Fruit fly (Drosophila melanogaster) whole organism, embryonic: ENCODE measurements around the gene CG32700.

Experiments
- B-H1 ChIP-seq: fragments of 200-800 bp; sonication (Bioruptor generic); IDR thresholded peaks from 3 replicates; pipeline ENCODE4 v1.3.6; 2022; ENCODE audit warnings: missing biosample characterization, missing genetic modification characterization
- B-H2 ChIP-seq: fragments of 200-800 bp; sonication (Bioruptor generic); optimal IDR thresholded peaks from 2 replicates; lab custom pipeline; 2018; ENCODE audit warnings: missing biosample characterization, mild to moderate bottlenecking, missing genetic modification characterization
- Bteb2 ChIP-seq: fragments of 200-800 bp; sonication (Bioruptor generic); optimal IDR thresholded peaks from 2 replicates; lab custom pipeline; 2016; ENCODE audit warnings: missing biosample characterization, missing genetic modification characterization
- CG10654 ChIP-seq: fragments of 200-800 bp; sonication (Bioruptor generic); optimal IDR thresholded peaks from 2 replicates; lab custom pipeline; 2016; ENCODE audit warnings: missing biosample characterization, missing genetic modification characterization
- CG11247 ChIP-seq: fragments of 200-800 bp; sonication (Bioruptor generic); IDR thresholded peaks from 2 replicates; pipeline ENCODE4 v1.3.6; 2022; ENCODE audit warnings: missing biosample characterization, missing genetic modification characterization
- CG15514 ChIP-seq: fragments of 200-800 bp; sonication (Bioruptor generic); optimal IDR thresholded peaks from 3 replicates; lab custom pipeline; 2017; ENCODE audit warnings: missing biosample characterization, missing genetic modification characterization, mild to moderate bottlenecking, moderate library complexity, missing genetic modification reagents
- CG16813 ChIP-seq: fragments of 200-800 bp; sonication (Bioruptor generic); IDR thresholded peaks from 3 replicates; pipeline ENCODE4 v1.3.6; 2022; ENCODE audit warnings: missing biosample characterization, missing genetic modification characterization; ENCODE audit not compliant: partially characterized antibody
- CG16863 ChIP-seq: fragments of 200-800 bp; sonication (Bioruptor generic); optimal IDR thresholded peaks from 3 replicates; lab custom pipeline; 2016; ENCODE audit warnings: missing biosample characterization, missing genetic modification characterization
- CG17328 ChIP-seq: fragments of 200-800 bp; sonication (Bioruptor generic); IDR thresholded peaks from 2 replicates; pipeline ENCODE4 v1.3.6; 2022; ENCODE audit warnings: missing biosample characterization, missing genetic modification characterization
- CG17802 ChIP-seq: fragments of 200-800 bp; sonication (Bioruptor generic); optimal IDR thresholded peaks from 2 replicates; lab custom pipeline; 2018; ENCODE audit warnings: missing biosample characterization, mild to moderate bottlenecking, missing genetic modification characterization, moderate library complexity
- CG18262 ChIP-seq: fragments of 200-800 bp; optimal IDR thresholded peaks from 3 replicates; lab custom pipeline; 2019; ENCODE audit warnings: missing biosample characterization, mild to moderate bottlenecking, missing genetic modification characterization, moderate library complexity
- CG1832 ChIP-seq: fragments of 200-800 bp; sonication (Bioruptor generic); optimal IDR thresholded peaks from 2 replicates; lab custom pipeline; 2017; ENCODE audit warnings: missing biosample characterization, mild to moderate bottlenecking, missing genetic modification characterization, inconsistent platforms
- CG2712 ChIP-seq: fragments of 200-800 bp; optimal IDR thresholded peaks from 3 replicates; lab custom pipeline; 2019; ENCODE audit warnings: missing biosample characterization, mild to moderate bottlenecking, missing genetic modification characterization, moderate library complexity
- CG4404 ChIP-seq: fragments of 200-800 bp; sonication (Bioruptor generic); IDR thresholded peaks from 2 replicates; pipeline ENCODE4 v1.3.6; 2022; ENCODE audit warnings: missing biosample characterization, missing genetic modification characterization
- CG4854 ChIP-seq: fragments of 200-800 bp; sonication (Bioruptor generic); optimal IDR thresholded peaks from 2 replicates; lab custom pipeline; 2016; ENCODE audit warnings: missing biosample characterization, missing genetic modification characterization, inconsistent platforms
- CG6272 ChIP-seq: fragments of 200-800 bp; sonication (Bioruptor generic); IDR thresholded peaks from 2 replicates; pipeline ENCODE4 v1.3.6; 2022; ENCODE audit warnings: missing biosample characterization, missing genetic modification characterization
- CG8290 ChIP-seq, 3 experiments: fragments of 200-800 bp; sonication (Bioruptor generic); optimal IDR thresholded peaks; 2 replicates each; lab custom pipeline; 2016 to 2019; ENCODE audit warnings: missing biosample characterization in 3 of 3, missing genetic modification characterization in 3 of 3, mild to moderate bottlenecking in 2 of 3, moderate library complexity in 1 of 3
- CG9727 ChIP-seq: fragments of 200-800 bp; sonication (Bioruptor generic); optimal IDR thresholded peaks from 3 replicates; lab custom pipeline; 2017; ENCODE audit warnings: missing biosample characterization, mild to moderate bottlenecking, missing genetic modification characterization
- CG9932 ChIP-seq: fragments of 200-800 bp; sonication (Bioruptor generic); IDR thresholded peaks from 2 replicates; pipeline ENCODE4 v1.3.6; 2022; ENCODE audit warnings: missing biosample characterization, missing genetic modification characterization
- CHES-1-like ChIP-seq: fragments of 200-800 bp; sonication (Bioruptor generic); optimal IDR thresholded peaks from 2 replicates; lab custom pipeline; 2016; ENCODE audit warnings: missing biosample characterization, missing genetic modification characterization
- CrebB ChIP-seq: fragments of 200-800 bp; sonication (Bioruptor generic); optimal IDR thresholded peaks from 3 replicates; lab custom pipeline; 2018; ENCODE audit warnings: missing biosample characterization, mild to moderate bottlenecking, missing genetic modification characterization
- Dbx ChIP-seq: fragments of 200-800 bp; sonication (Bioruptor generic); IDR thresholded peaks from 3 replicates; pipeline ENCODE4 v1.3.6; 2022; ENCODE audit warnings: missing biosample characterization, missing genetic modification characterization
- Elba2 ChIP-seq: fragments of 200-800 bp; sonication (Bioruptor generic); optimal IDR thresholded peaks from 3 replicates; lab custom pipeline; 2016; ENCODE audit warnings: missing biosample characterization, missing genetic modification characterization
- H15 ChIP-seq: fragments of 200-800 bp; sonication (Bioruptor generic); IDR thresholded peaks from 3 replicates; pipeline ENCODE4 v1.3.6; 2022; ENCODE audit warnings: missing biosample characterization, missing genetic modification characterization
- H2.0 ChIP-seq: fragments of 200-800 bp; sonication (Bioruptor generic); IDR thresholded peaks from 2 replicates; pipeline ENCODE4 v1.3.6; 2022; ENCODE audit warnings: missing biosample characterization, missing genetic modification characterization
- Hmr ChIP-seq: fragments of 200-800 bp; sonication (Bioruptor generic); optimal IDR thresholded peaks from 3 replicates; lab custom pipeline; 2017; ENCODE audit warnings: mild to moderate bottlenecking, missing biosample characterization, missing genetic modification reagents, missing genetic modification characterization
- Hr51 ChIP-seq, 2 experiments: fragments of 200-800 bp; sonication (Bioruptor generic); optimal IDR thresholded peaks; 2 replicates in 1 of 2; 3 replicates in 1 of 2; lab custom pipeline; 2016 to 2018; ENCODE audit warnings: missing biosample characterization in 2 of 2, missing genetic modification characterization in 2 of 2, mild to moderate bottlenecking in 1 of 2, moderate library complexity in 1 of 2
- Jarid2 ChIP-seq: fragments of 200-800 bp; sonication (Bioruptor generic); optimal IDR thresholded peaks from 3 replicates; lab custom pipeline; 2017; ENCODE audit warnings: mild to moderate bottlenecking, missing biosample characterization, missing genetic modification reagents, missing genetic modification characterization
- Myb ChIP-seq: fragments of 200-800 bp; sonication (Bioruptor generic); optimal IDR thresholded peaks from 2 replicates; lab custom pipeline; 2016; ENCODE audit warnings: missing biosample characterization, missing genetic modification characterization
- NfI ChIP-seq: fragments of 200-800 bp; sonication (Bioruptor generic); optimal IDR thresholded peaks from 3 replicates; lab custom pipeline; 2018; ENCODE audit warnings: missing biosample characterization, mild to moderate bottlenecking, missing genetic modification characterization, moderate library complexity
- Sin3A ChIP-seq: fragments of >200 bp; optimal IDR thresholded peaks from 2 replicates; lab custom pipeline; 2018
- Sry-δ ChIP-seq: fragments of 200-800 bp; sonication (Bioruptor generic); optimal IDR thresholded peaks from 2 replicates; lab custom pipeline; 2016; ENCODE audit warnings: missing biosample characterization, missing genetic modification characterization
- Trl ChIP-seq, 3 experiments: fragments of >200 bp in 2 of 3; fragments of 200-800 bp in 1 of 3; sonication (Bioruptor generic) in 1 of 3; optimal IDR thresholded peaks; 2 replicates in 1 of 3; 3 replicates in 2 of 3; lab custom pipeline; 2016 to 2017; ENCODE audit warnings: missing biosample characterization in 1 of 3, missing genetic modification characterization in 1 of 3
- Xrp1 ChIP-seq: fragments of 200-800 bp; sonication (Bioruptor generic); IDR thresholded peaks from 2 replicates; pipeline ENCODE4 v1.3.6; 2022; ENCODE audit warnings: missing biosample characterization, missing genetic modification characterization
- amos ChIP-seq: fragments of 200-800 bp; sonication (Bioruptor generic); IDR thresholded peaks from 2 replicates; pipeline ENCODE4 v1.3.6; 2022; ENCODE audit warnings: missing biosample characterization, missing genetic modification characterization; ENCODE audit not compliant: partially characterized antibody
- ash1 ChIP-seq: fragments of 200-800 bp; sonication (Bioruptor generic); optimal IDR thresholded peaks from 2 replicates; lab custom pipeline; 2018; ENCODE audit warnings: missing biosample characterization, mild to moderate bottlenecking, missing genetic modification characterization
- crol ChIP-seq: fragments of 200-800 bp; sonication (Bioruptor generic); IDR thresholded peaks from 2 replicates; pipeline ENCODE4 v1.3.6; 2022; ENCODE audit warnings: missing biosample characterization, missing genetic modification characterization
- dysf ChIP-seq: fragments of 200-800 bp; sonication (Bioruptor generic); IDR thresholded peaks from 3 replicates; pipeline ENCODE4 v1.3.6; 2022; ENCODE audit warnings: missing biosample characterization, missing genetic modification characterization
- fd96Cb ChIP-seq: fragments of 200-800 bp; sonication (Bioruptor generic); optimal IDR thresholded peaks from 2 replicates; lab custom pipeline; 2018; ENCODE audit warnings: missing biosample characterization, mild to moderate bottlenecking, missing genetic modification characterization, moderate library complexity
- gro ChIP-seq: fragments of 200-800 bp; sonication (Bioruptor generic); optimal IDR thresholded peaks from 2 replicates; lab custom pipeline; 2016; ENCODE audit warnings: missing biosample characterization, missing genetic modification characterization
- gsb ChIP-seq: fragments of 200-800 bp; sonication (Bioruptor generic); IDR thresholded peaks from 2 replicates; pipeline ENCODE4 v1.3.6; 2022; ENCODE audit warnings: missing biosample characterization, missing genetic modification characterization
- jing ChIP-seq: fragments of 200-800 bp; sonication (Bioruptor generic); optimal IDR thresholded peaks from 2 replicates; lab custom pipeline; 2018; ENCODE audit warnings: missing biosample characterization, mild to moderate bottlenecking, missing genetic modification characterization
- klu ChIP-seq: fragments of 200-800 bp; sonication (Bioruptor generic); IDR thresholded peaks from 2 replicates; pipeline ENCODE4 v1.3.6; 2022; ENCODE audit warnings: missing biosample characterization, missing genetic modification characterization
- knrl ChIP-seq: fragments of 200-800 bp; sonication (Bioruptor generic); IDR thresholded peaks from 3 replicates; pipeline ENCODE4 v1.3.6; 2022; ENCODE audit warnings: missing biosample characterization, missing genetic modification characterization; ENCODE audit not compliant: partially characterized antibody
- p53 ChIP-seq: fragments of 200-800 bp; sonication (Bioruptor generic); optimal IDR thresholded peaks from 2 replicates; lab custom pipeline; 2016; ENCODE audit warnings: missing biosample characterization, missing genetic modification characterization
- pros ChIP-seq: fragments of 200-800 bp; sonication (Bioruptor generic); optimal IDR thresholded peaks from 3 replicates; lab custom pipeline; 2019; ENCODE audit warnings: missing biosample characterization, mild to moderate bottlenecking, missing genetic modification characterization, moderate library complexity
- rib ChIP-seq: fragments of 200-800 bp; sonication (Bioruptor generic); IDR thresholded peaks from 2 replicates; pipeline ENCODE4 v1.3.6; 2022; ENCODE audit warnings: missing biosample characterization, missing genetic modification characterization
- sisA ChIP-seq: fragments of 200-800 bp; sonication (Bioruptor generic); IDR thresholded peaks from 2 replicates; pipeline ENCODE4 v1.3.6; 2022; ENCODE audit warnings: missing biosample characterization, missing genetic modification characterization
- zen2 ChIP-seq: fragments of 200-800 bp; sonication (Bioruptor generic); IDR thresholded peaks from 3 replicates; pipeline ENCODE4 v1.3.6; 2022; ENCODE audit warnings: missing biosample characterization, missing genetic modification characterization; ENCODE audit not compliant: partially characterized antibody
- zfh2 ChIP-seq: fragments of 200-800 bp; sonication (Bioruptor generic); optimal IDR thresholded peaks from 2 replicates; lab custom pipeline; 2016; ENCODE audit warnings: missing biosample characterization, missing genetic modification characterization

Gene CG32700

dm6 chrX:9466150-9466549, 84.5 kb downstream of the CG32700 start (continued):
- TF ChIP-seq zfh2 (no peak), CG15514 (GFP tag; lab: Kevin White, UChicago) (no peak), CG9727 (GFP tag; lab: Kevin White, UChicago) (no peak), H2.0 (GFP tag; lab: Robert Waterston, UW) (no peak), sisA (no peak), CG1832 (GFP tag; lab: Kevin White, UChicago) (no peak), klu (GFP tag; lab: Robert Waterston, UW) (no peak), gsb (no peak), zen2 (no peak), Trl (optimal IDR thresholded peaks at IDR 0.05; lab: Kevin White, UChicago) (peak in 1 of 2 experiments; percentile 23), Trl (GFP tag; optimal IDR thresholded peaks at IDR 0.05; lab: Kevin White, UChicago) (no peak), B-H2 (GFP tag; lab: Kevin White, UChicago) (no peak), CG6272 (no peak), CG16813 (no peak), CG9932 (GFP tag; lab: Robert Waterston, UW) (no peak), Elba2 (GFP tag; lab: Kevin White, UChicago) (no peak), Xrp1 (GFP tag; lab: Robert Waterston, UW) (no peak), knrl (GFP tag; lab: Robert Waterston, UW) (no peak)

DNA sequence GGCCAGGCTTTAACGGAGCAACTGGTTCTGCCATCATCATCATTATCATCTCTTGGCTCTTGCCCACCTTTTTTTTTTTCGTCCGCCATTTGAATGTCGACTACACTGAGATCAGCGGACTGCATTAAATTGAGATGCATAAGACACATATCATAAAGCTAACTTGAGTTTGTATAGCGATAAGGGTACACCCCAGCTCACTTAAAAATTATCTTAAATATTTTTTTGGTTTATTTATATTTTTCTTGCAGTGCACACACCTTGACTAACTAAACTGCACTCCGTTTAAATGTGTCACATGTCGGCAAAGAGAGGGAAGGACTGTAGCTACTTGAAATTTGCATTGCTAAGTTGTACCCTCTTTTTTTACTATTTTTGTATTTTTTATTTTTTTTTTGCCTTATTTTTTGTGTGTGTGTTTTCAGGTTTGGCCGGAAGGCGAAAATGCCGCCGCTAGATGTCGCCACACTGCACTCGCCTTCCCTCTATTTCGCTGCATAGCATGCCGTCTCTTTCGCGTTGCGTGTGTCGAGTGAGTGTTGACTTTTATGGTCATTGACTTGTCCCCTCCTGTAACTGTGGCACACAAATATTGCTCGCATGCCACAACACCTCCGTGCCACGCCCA, 89.9 kb downstream of the CG32700 start:
- TF ChIP-seq CrebB (tag; lab: Kevin White, UChicago), result no peak
- no peak for TF ChIP-seq Dbx
- no peak for TF ChIP-seq crol
- TF ChIP-seq CG4854 (GFP tag; lab: Kevin White, UChicago), result no peak
- no peak for TF ChIP-seq rib (GFP tag; lab: Robert Waterston, UW)
- no peak for TF ChIP-seq amos (GFP tag; lab: Robert Waterston, UW)
- no peak for TF ChIP-seq CG10654 (GFP tag; lab: Kevin White, UChicago)
- no peak for TF ChIP-seq gro (GFP tag; lab: Kevin White, UChicago)
- no peak for TF ChIP-seq pros (GFP tag; lab: Kevin White, UChicago)
- no peak for TF ChIP-seq B-H1 (GFP tag; lab: Robert Waterston, UW)
- TF ChIP-seq jing, result no peak
- TF ChIP-seq ash1 (GFP tag; lab: Kevin White, UChicago), result no peak
- no peak for TF ChIP-seq H15
- no peak for TF ChIP-seq CG18262 (tag; lab: Kevin White, UChicago)
- TF ChIP-seq fd96Cb (tag; lab: Kevin White, UChicago), result no peak
- 0 out of 3 replicates have a peak, but pooled peaks have one; percentile 22 for TF ChIP-seq dysf
- no peak for TF ChIP-seq CG16863 (GFP tag; lab: Kevin White, UChicago)
- TF ChIP-seq CHES-1-like (GFP tag; lab: Kevin White, UChicago), result no peak
- TF ChIP-seq CG17802 (tag; lab: Kevin White, UChicago), result no peak
- no peak for TF ChIP-seq Hmr (GFP tag; lab: Kevin White, UChicago)
- TF ChIP-seq Hr51 (GFP tag; optimal IDR thresholded peaks at IDR 0.05; lab: Kevin White, UChicago), result no peak
- TF ChIP-seq Sry-δ, result no peak
- TF ChIP-seq p53 (GFP tag; lab: Kevin White, UChicago), result no peak
- no peak for TF ChIP-seq CG4404
- TF ChIP-seq CG8290 (GFP tag; optimal IDR thresholded peaks at IDR 0.05; lab: Kevin White, UChicago), result no peak
- no peak for TF ChIP-seq CG8290 (tag; optimal IDR thresholded peaks at IDR 0.05; lab: Kevin White, UChicago)
- no peak for TF ChIP-seq Sin3A (lab: Kevin White, UChicago)
- TF ChIP-seq Myb (GFP tag; lab: Kevin White, UChicago), result no peak
- TF ChIP-seq Jarid2, result no peak
- TF ChIP-seq NfI (GFP tag; lab: Kevin White, UChicago), result no peak
- TF ChIP-seq CG2712 (tag; lab: Kevin White, UChicago), result peak; percentile 29
- no peak for TF ChIP-seq CG11247 (GFP tag; lab: Robert Waterston, UW)
- TF ChIP-seq CG17328 (GFP tag; lab: Robert Waterston, UW), result no peak
- no peak for TF ChIP-seq Bteb2
- TF ChIP-seq zfh2, result no peak
